Worm (Caenorhabditis elegans): ENCODE data around the gene sec-20.

Gene sec-20

DNA sequence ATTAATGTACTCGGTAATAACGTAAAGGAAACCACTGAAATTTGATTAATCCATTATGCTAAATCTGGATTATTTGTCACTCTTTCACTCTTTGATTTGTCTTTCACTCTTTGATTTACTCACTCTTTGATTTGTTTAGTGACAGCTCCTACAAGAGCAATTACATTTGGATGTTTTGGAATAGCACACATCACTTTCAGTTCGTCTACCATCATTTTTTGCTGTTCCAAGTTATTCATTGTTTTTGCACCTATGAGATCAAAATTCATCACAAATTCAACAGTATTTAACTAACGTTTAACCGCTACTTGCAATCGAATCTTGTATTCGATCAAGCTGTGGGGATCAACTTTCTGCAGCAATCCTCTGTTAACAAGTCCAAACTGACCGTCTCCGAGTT is 42.8 kb upstream of the sec-20 start:
- TF ChIP-seq hlh-1 (tag; optimal IDR thresholded peaks at IDR 0.05) (no peak), elt-3 (tag; optimal IDR thresholded peaks at IDR 0.05) (no peak), sptf-1 (tag; optimal IDR thresholded peaks at IDR 0.05) (no peak), unc-39 (tag; optimal IDR thresholded peaks at IDR 0.05) (no peak), lin-32 (GFP tag; optimal IDR thresholded peaks at IDR 0.05) (no peak), sem-2 (GFP tag; optimal IDR thresholded peaks at IDR 0.05) (no peak), ceh-39 (tag; optimal IDR thresholded peaks at IDR 0.05) (no peak), ces-1 (GFP tag; optimal IDR thresholded peaks at IDR 0.05) (no peak), nhr-28 (tag; optimal IDR thresholded peaks at IDR 0.05) (no peak)

DNA sequence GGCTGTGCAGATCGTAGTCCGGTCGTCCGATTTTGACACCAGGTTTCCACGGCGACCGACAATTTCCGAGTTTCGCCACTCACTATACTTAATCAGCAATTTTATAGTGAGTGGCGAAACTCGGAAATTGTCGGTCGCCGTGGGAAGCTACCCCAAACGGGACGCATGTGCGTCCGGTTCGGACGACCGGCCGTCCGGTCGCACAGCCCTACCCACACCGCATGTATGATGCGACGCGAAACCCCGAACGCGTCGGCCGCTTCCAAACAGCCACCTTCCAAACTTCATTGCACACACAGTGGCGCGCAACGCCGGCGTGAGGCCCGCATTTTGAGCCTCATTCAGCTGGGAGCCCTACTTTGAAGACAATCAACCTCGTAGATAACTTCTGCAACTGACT is 40.8 kb upstream of the sec-20 start:
- no peak for TF ChIP-seq zip-8 (tag; optimal IDR thresholded peaks at IDR 0.05)
- no peak for TF ChIP-seq unc-62 (GFP tag; optimal IDR thresholded peaks at IDR 0.05)
- TF ChIP-seq mab-5 (tag; optimal IDR thresholded peaks at IDR 0.05) = no peak
- no peak for TF ChIP-seq ceh-43 (GFP tag; optimal IDR thresholded peaks at IDR 0.05)
- TF ChIP-seq elt-1 (tag; optimal IDR thresholded peaks at IDR 0.05; ENCODE audit: borderline replicate concordance, insufficient read depth) = no peak
- TF ChIP-seq nhr-12 (tag; optimal IDR thresholded peaks at IDR 0.05) = no peak
- no peak for TF ChIP-seq cnd-1 (tag; optimal IDR thresholded peaks at IDR 0.05)
- TF ChIP-seq lsy-2 (tag; optimal IDR thresholded peaks at IDR 0.05) = no peak
- no peak for TF ChIP-seq mep-1 (tag; optimal IDR thresholded peaks at IDR 0.05)
- no peak for TF ChIP-seq blmp-1 (tag; optimal IDR thresholded peaks at IDR 0.05)
- TF ChIP-seq nhr-237 (tag; optimal IDR thresholded peaks at IDR 0.05) = no peak
- TF ChIP-seq unc-120 (tag; optimal IDR thresholded peaks at IDR 0.05; ENCODE audit: poor library complexity, severe bottlenecking) = no peak
- TF ChIP-seq ceh-83 (GFP tag; optimal IDR thresholded peaks at IDR 0.05) = no peak

DNA sequence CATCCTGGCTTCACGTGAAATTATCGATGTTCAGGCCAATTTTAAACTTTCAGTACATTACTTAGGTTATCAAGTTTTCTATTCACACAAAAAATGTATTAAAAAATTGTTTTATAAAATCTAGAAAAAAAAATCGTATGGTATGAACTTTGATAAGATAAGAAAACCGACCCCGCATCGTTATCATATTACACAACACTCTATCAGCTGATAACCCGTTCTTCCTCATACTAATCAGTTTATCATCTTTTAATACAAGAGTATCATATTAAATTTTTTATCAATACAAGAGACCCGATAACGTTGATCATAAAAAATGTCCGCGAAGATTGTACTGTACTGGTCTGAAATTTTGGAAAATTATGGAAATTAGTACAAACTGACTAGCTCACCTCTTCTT is 37.7 kb upstream of the sec-20 start:
- no peak for TF ChIP-seq ham-2 (GFP tag; optimal IDR thresholded peaks at IDR 0.05)
- peak; percentile 70 for TF ChIP-seq elt-3 (tag; optimal IDR thresholded peaks at IDR 0.05)

DNA sequence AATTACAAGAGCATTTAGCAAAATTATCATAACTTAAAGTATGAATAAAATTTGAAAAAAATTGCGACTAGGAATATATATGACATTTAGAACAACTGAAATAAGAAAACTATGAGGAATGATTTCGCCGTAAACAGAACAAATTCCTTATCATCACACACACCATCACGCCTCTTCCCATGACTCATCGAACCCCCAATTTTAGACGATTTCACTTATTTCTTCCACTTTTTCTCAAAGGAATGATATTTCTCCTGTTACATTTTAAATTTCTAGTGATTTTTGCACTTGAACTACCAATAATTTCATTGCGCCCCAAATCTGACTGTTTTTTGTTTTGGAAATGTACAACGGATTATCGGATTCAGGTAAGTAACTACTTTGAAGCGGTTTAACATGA is 35.3 kb upstream of the sec-20 start, which contains the start of the genes zig-13 and ver-1:
Gene zig-13 (minus strand): TSS at position 101 of the 400 bp plus-strand sequence.
Gene ver-1 (plus strand): TSS at position 180 of the 400 bp plus-strand sequence.
- no peak for TF ChIP-seq tbx-8 (GFP tag; optimal IDR thresholded peaks at IDR 0.05)

DNA sequence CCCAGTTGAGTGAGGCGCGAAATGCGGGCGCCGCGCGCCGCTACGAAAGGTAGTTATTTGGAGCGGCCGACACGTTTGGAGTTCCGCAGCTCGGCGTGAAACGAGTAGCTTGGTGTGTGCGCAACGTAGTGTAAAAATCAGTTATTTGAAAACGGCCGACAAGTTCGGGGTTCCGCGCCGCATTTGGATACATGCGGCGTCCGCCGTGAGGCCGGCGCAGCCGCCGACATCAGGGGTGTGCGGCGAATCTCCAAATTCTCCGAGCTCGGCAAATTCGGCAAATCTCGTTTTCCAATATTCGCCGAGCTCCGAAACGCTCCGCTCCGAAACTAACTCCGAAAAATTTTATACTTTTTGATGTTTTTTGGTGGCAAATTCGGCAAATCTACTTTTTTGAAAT is 33.9 kb upstream of the sec-20 start:
- no peak for TF ChIP-seq drap-1 (GFP tag; optimal IDR thresholded peaks at IDR 0.05)
- no peak for TF ChIP-seq M03D4.4 (tag; optimal IDR thresholded peaks at IDR 0.05)
- TF ChIP-seq flh-1 (GFP tag; optimal IDR thresholded peaks at IDR 0.05) = no peak
- no peak for TF ChIP-seq pha-4 (tag; optimal IDR thresholded peaks at IDR 0.05)
- no peak for TF ChIP-seq nhr-12 (tag; optimal IDR thresholded peaks at IDR 0.05)
- TF ChIP-seq ceh-83 (GFP tag; optimal IDR thresholded peaks at IDR 0.05) = no peak
- TF ChIP-seq mls-2 (tag; optimal IDR thresholded peaks at IDR 0.05) = no peak
- no peak for TF ChIP-seq mab-5 (tag; optimal IDR thresholded peaks at IDR 0.05)
- TF ChIP-seq zip-8 (tag; optimal IDR thresholded peaks at IDR 0.05) = no peak
- TF ChIP-seq bed-3 (GFP tag; optimal IDR thresholded peaks at IDR 0.05) = no peak
- no peak for TF ChIP-seq nhr-2 (tag; optimal IDR thresholded peaks at IDR 0.05)
- no peak for TF ChIP-seq tbx-8 (GFP tag; optimal IDR thresholded peaks at IDR 0.05)
- no peak for TF ChIP-seq snpc-4 (tag; optimal IDR thresholded peaks at IDR 0.05)
- TF ChIP-seq ces-1 (GFP tag; optimal IDR thresholded peaks at IDR 0.05) = no peak
- TF ChIP-seq elt-3 (tag; optimal IDR thresholded peaks at IDR 0.05) = no peak
- TF ChIP-seq unc-62 (GFP tag; optimal IDR thresholded peaks at IDR 0.05) = no peak
- TF ChIP-seq mep-1 (tag; optimal IDR thresholded peaks at IDR 0.05) = no peak

DNA sequence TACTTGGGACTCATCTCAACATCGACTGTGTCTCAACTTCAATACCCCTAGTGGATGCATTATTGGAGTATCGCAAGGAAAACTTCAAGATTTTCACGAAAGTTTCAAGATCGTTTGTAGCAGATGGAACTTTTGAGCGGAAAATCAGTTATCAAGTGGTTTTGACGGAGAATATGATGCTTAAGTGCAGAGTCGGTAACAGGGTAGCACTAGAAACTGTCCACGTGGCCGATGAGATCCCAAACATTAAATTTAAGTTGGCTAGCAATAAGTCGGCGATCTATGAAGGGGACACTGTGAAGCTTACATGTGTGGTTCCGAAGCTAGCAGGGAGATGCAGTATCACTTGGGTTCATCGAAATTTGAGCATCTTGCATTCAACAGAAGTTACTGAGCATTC is 32.8 kb upstream of the sec-20 start:
- TF ChIP-seq mab-5 (tag; optimal IDR thresholded peaks at IDR 0.05) = no peak
- no peak for TF ChIP-seq nhr-12 (tag; optimal IDR thresholded peaks at IDR 0.05)
- TF ChIP-seq nhr-237 (tag; optimal IDR thresholded peaks at IDR 0.05) = no peak
- no peak for TF ChIP-seq hlh-1 (tag; optimal IDR thresholded peaks at IDR 0.05)
- no peak for TF ChIP-seq snpc-4 (tag; optimal IDR thresholded peaks at IDR 0.05)
- no peak for TF ChIP-seq ceh-43 (GFP tag; optimal IDR thresholded peaks at IDR 0.05)
- no peak for TF ChIP-seq blmp-1 (tag; optimal IDR thresholded peaks at IDR 0.05)
- TF ChIP-seq flh-1 (GFP tag; optimal IDR thresholded peaks at IDR 0.05) = no peak
- TF ChIP-seq ceh-83 (GFP tag; optimal IDR thresholded peaks at IDR 0.05) = no peak
- TF ChIP-seq elt-3 (tag; optimal IDR thresholded peaks at IDR 0.05) = no peak
- no peak for TF ChIP-seq tbx-8 (GFP tag; optimal IDR thresholded peaks at IDR 0.05)
- no peak for TF ChIP-seq drap-1 (GFP tag; optimal IDR thresholded peaks at IDR 0.05)
- no peak for TF ChIP-seq pha-4 (tag; optimal IDR thresholded peaks at IDR 0.05)
- TF ChIP-seq bed-3 (GFP tag; optimal IDR thresholded peaks at IDR 0.05) = no peak
- TF ChIP-seq mep-1 (tag; optimal IDR thresholded peaks at IDR 0.05) = no peak
- TF ChIP-seq nhr-76 (tag; optimal IDR thresholded peaks at IDR 0.05) = no peak
- TF ChIP-seq nhr-28 (tag; optimal IDR thresholded peaks at IDR 0.05) = no peak
